Worm (Caenorhabditis elegans): ENCODE results near the gene ZK1236.1.

Gene ZK1236.1

ce11 chrIII:8443557-8444131, 14.5 kb downstream of the ZK1236.1 start, which contains the start of gene ufbp-1 (continued):
- TF ChIP-seq rcor-1 (GFP tag; IDR thresholded peaks at IDR 0.05) = no peak
- TF ChIP-seq somi-1 (GFP tag; optimal IDR thresholded peaks at IDR 0.05) = peak; percentile 40
- 0 out of 2 replicates have a peak, but pooled peaks have one; percentile 8 for TF ChIP-seq lag-1 (GFP tag; IDR thresholded peaks at IDR 0.05)
- no peak for TF ChIP-seq Y95B8A.8 (GFP tag; IDR thresholded peaks at IDR 0.05)
- TF ChIP-seq dpff-1 (tag; optimal IDR thresholded peaks at IDR 0.05) = peak; percentile 99
- no peak for TF ChIP-seq mxl-1 (tag; optimal IDR thresholded peaks at IDR 0.05)
- peak; percentile 44 for TF ChIP-seq nhr-80 (tag; optimal IDR thresholded peaks at IDR 0.05)
- TF ChIP-seq ztf-22 (GFP tag; optimal IDR thresholded peaks at IDR 0.05) = peak; percentile 59
- TF ChIP-seq egl-18 (GFP tag; IDR thresholded peaks at IDR 0.05) = 0 out of 2 replicates have a peak, but pooled peaks have one; percentile 38
- TF ChIP-seq sdz-38 (tag; optimal IDR thresholded peaks at IDR 0.05) = no peak
- TF ChIP-seq B0261.1 (tag; optimal IDR thresholded peaks at IDR 0.05) = peak; percentile 34
- peak; percentile 70 for TF ChIP-seq dox-1 (GFP tag; IDR thresholded peaks at IDR 0.05)
- no peak for TF ChIP-seq tbx-9 (tag; optimal IDR thresholded peaks at IDR 0.05; ENCODE audit: borderline replicate concordance)
- no peak for TF ChIP-seq mel-28 (tag; optimal IDR thresholded peaks at IDR 0.05; ENCODE audit: borderline replicate concordance)
- 0 out of 2 replicates have a peak, but pooled peaks have one; percentile 23 for TF ChIP-seq ceh-58 (GFP tag; IDR thresholded peaks at IDR 0.05)
- TF ChIP-seq madf-6 (GFP tag; IDR thresholded peaks at IDR 0.05) = peak; percentile 64
- no peak for TF ChIP-seq attf-3 (GFP tag; conservative IDR thresholded peaks at IDR 0.05)
- peak; percentile 54 for TF ChIP-seq ccch-3 (GFP tag; optimal IDR thresholded peaks at IDR 0.05)
- peak; percentile 21 for TF ChIP-seq snpc-4 (GFP tag; optimal IDR thresholded peaks at IDR 0.05)
- peak in 2 of 4 experiments; percentile 37 to 77 for TF ChIP-seq snpc-4 (tag; optimal IDR thresholded peaks at IDR 0.05)
- peak in 1 of 3 experiments; percentile 61 for TF ChIP-seq lin-35 (GFP tag; optimal IDR thresholded peaks at IDR 0.05)
- TF ChIP-seq die-1 (tag; optimal IDR thresholded peaks at IDR 0.05) = no peak
- no peak for TF ChIP-seq B0035.1 (tag; optimal IDR thresholded peaks at IDR 0.05)
- TF ChIP-seq snpc-3.4 (tag; optimal IDR thresholded peaks at IDR 0.05) = peak; percentile 53
- no peak for TF ChIP-seq nhr-120 (GFP tag; IDR thresholded peaks at IDR 0.05)
- peak; percentile 93 for TF ChIP-seq zim-3 (tag; optimal IDR thresholded peaks at IDR 0.05)
- TF ChIP-seq ceh-27 (GFP tag; optimal IDR thresholded peaks at IDR 0.05) = peak; percentile 67
- no peak for TF ChIP-seq F55B11.4 (tag; optimal IDR thresholded peaks at IDR 0.05; ENCODE audit: borderline replicate concordance, insufficient read depth)
- TF ChIP-seq sea-2 (GFP tag; IDR thresholded peaks at IDR 0.05) = no peak
- TF ChIP-seq K12H6.12 (tag; optimal IDR thresholded peaks at IDR 0.05) = peak; percentile 83
- TF ChIP-seq egrh-3 (GFP tag; IDR thresholded peaks at IDR 0.05) = no peak
- no peak for TF ChIP-seq rec-8 (tag; optimal IDR thresholded peaks at IDR 0.05)
- peak; percentile 53; the same call in 1 of the 2 replicates for TF ChIP-seq F39B2.1 (GFP tag; IDR thresholded peaks at IDR 0.05)
- TF ChIP-seq hrde-1 (tag; optimal IDR thresholded peaks at IDR 0.05; ENCODE audit: borderline replicate concordance) = no peak
- TF ChIP-seq gei-17 (GFP tag; optimal IDR thresholded peaks at IDR 0.05) = peak; percentile 83
- no peak; the same call in 1 of the 2 replicates for TF ChIP-seq cebp-2 (GFP tag; IDR thresholded peaks at IDR 0.05)
- peak; percentile 87 for TF ChIP-seq ama-1 (optimal IDR thresholded peaks at IDR 0.05)
- TF ChIP-seq ama-1 (GFP tag; optimal IDR thresholded peaks at IDR 0.05) = peak; percentile 72 to 82
- TF ChIP-seq ztf-26 (tag; optimal IDR thresholded peaks at IDR 0.05) = peak; percentile 87
- peak; percentile 26 for TF ChIP-seq snpc-1.3 (tag; optimal IDR thresholded peaks at IDR 0.05; ENCODE audit: insufficient read depth)
- TF ChIP-seq ceh-100 (GFP tag; IDR thresholded peaks at IDR 0.05) = peak; percentile 22; the same call in 1 of the 2 replicates
- no peak for TF ChIP-seq bed-2 (GFP tag; IDR thresholded peaks at IDR 0.05)
- peak; percentile 94 for TF ChIP-seq tlf-1 (GFP tag; optimal IDR thresholded peaks at IDR 0.05)
- peak; percentile 75 for TF ChIP-seq F57C9.4 (tag; optimal IDR thresholded peaks at IDR 0.05)
- TF ChIP-seq attf-6 (GFP tag; IDR thresholded peaks at IDR 0.05) = no peak
- no peak for TF ChIP-seq zfh-2 (GFP tag; conservative IDR thresholded peaks at IDR 0.05)
- TF ChIP-seq F22D6.2 (tag; optimal IDR thresholded peaks at IDR 0.05) = no peak
- no peak for TF ChIP-seq nhr-90 (tag; optimal IDR thresholded peaks at IDR 0.05)

Data from whole organism, young adult.